Fruit fly (Drosophila melanogaster) whole organism, embryonic: ENCODE results near the gene COX5B.

Experiments used
- Atf6 ChIP-seq: fragments of 200-800 bp; sonication (Bioruptor generic); IDR thresholded peaks from 2 replicates; pipeline ENCODE4 v1.3.6; 2022; ENCODE audit warnings: missing biosample characterization, missing genetic modification characterization
- BEAF-32 ChIP-seq: fragments of 200-800 bp; sonication (Bioruptor generic); optimal IDR thresholded peaks from 3 replicates; lab custom pipeline; 2017; ENCODE audit warnings: missing biosample characterization, missing genetic modification characterization, mild to moderate bottlenecking, moderate library complexity, missing genetic modification reagents
- Bgb ChIP-seq: fragments of 200-800 bp; sonication (Bioruptor generic); IDR thresholded peaks from 2 replicates; pipeline ENCODE4 v1.3.6; 2022; ENCODE audit warnings: missing biosample characterization, missing genetic modification characterization; ENCODE audit not compliant: partially characterized antibody
- CG10209 ChIP-seq: fragments of 200-800 bp; sonication (Bioruptor generic); optimal IDR thresholded peaks from 3 replicates; lab custom pipeline; 2017; ENCODE audit warnings: missing biosample characterization, mild to moderate bottlenecking, missing genetic modification characterization, missing genetic modification reagents
- CG10267 ChIP-seq: fragments of 200-800 bp; sonication (Bioruptor generic); optimal IDR thresholded peaks from 2 replicates; lab custom pipeline; 2018; ENCODE audit warnings: missing biosample characterization, mild to moderate bottlenecking, missing genetic modification characterization, moderate library complexity
- CG10462 ChIP-seq: fragments of 200-800 bp; sonication (Bioruptor generic); optimal IDR thresholded peaks from 2 replicates; lab custom pipeline; 2016; ENCODE audit warnings: missing biosample characterization, missing genetic modification characterization
- CG10543 ChIP-seq: fragments of 200-800 bp; sonication (Bioruptor generic); optimal IDR thresholded peaks from 3 replicates; lab custom pipeline; 2017; ENCODE audit warnings: missing biosample characterization, mild to moderate bottlenecking, missing genetic modification characterization, moderate library complexity
- CG10565 ChIP-seq: fragments of 200-800 bp; sonication (Bioruptor generic); optimal IDR thresholded peaks from 3 replicates; lab custom pipeline; 2016; ENCODE audit warnings: missing biosample characterization, mild to moderate bottlenecking, missing genetic modification characterization
- CG1233 ChIP-seq: fragments of 200-800 bp; sonication (Bioruptor generic); optimal IDR thresholded peaks from 4 replicates; lab custom pipeline; 2018; ENCODE audit warnings: missing biosample characterization, mild to moderate bottlenecking, missing genetic modification characterization
- CG15601 ChIP-seq: fragments of 200-800 bp; sonication (Bioruptor generic); optimal IDR thresholded peaks from 3 replicates; lab custom pipeline; 2019; ENCODE audit warnings: missing biosample characterization, mild to moderate bottlenecking, missing genetic modification characterization, moderate library complexity
- CG32767 ChIP-seq: fragments of 200-800 bp; sonication (Bioruptor generic); IDR thresholded peaks from 2 replicates; pipeline ENCODE4 v1.3.6; 2022; ENCODE audit warnings: missing biosample characterization, missing genetic modification characterization
- CG34376 ChIP-seq: fragments of 200-800 bp; sonication (Bioruptor generic); optimal IDR thresholded peaks from 2 replicates; lab custom pipeline; 2018; ENCODE audit warnings: missing biosample characterization, mild to moderate bottlenecking, missing genetic modification characterization
- CG4424 ChIP-seq: fragments of 200-800 bp; sonication (Bioruptor generic); optimal IDR thresholded peaks from 3 replicates; lab custom pipeline; 2016; ENCODE audit warnings: missing biosample characterization, missing genetic modification characterization
- CG8290 ChIP-seq, 3 experiments: fragments of 200-800 bp; sonication (Bioruptor generic); optimal IDR thresholded peaks; 2 replicates each; lab custom pipeline; 2016 to 2019; ENCODE audit warnings: missing biosample characterization in 3 of 3, missing genetic modification characterization in 3 of 3, mild to moderate bottlenecking in 2 of 3, moderate library complexity in 1 of 3
- D ChIP-seq, 2 experiments: fragments of 200-800 bp in 1 of 2; fragments of >200 bp in 1 of 2; sonication (Bioruptor generic) in 1 of 2; optimal IDR thresholded peaks; 2 replicates in 1 of 2; 3 replicates in 1 of 2; lab custom pipeline; 2017; ENCODE audit warnings: mild to moderate bottlenecking in 1 of 2, missing biosample characterization in 1 of 2, missing genetic modification characterization in 1 of 2, missing genetic modification reagents in 1 of 2
- Deaf1 ChIP-seq: fragments of 200-800 bp; optimal IDR thresholded peaks from 3 replicates; lab custom pipeline; 2019; ENCODE audit warnings: missing biosample characterization, mild to moderate bottlenecking, missing genetic modification characterization, moderate library complexity
- Dip2 ChIP-seq: fragments of 200-800 bp; sonication (Bioruptor generic); IDR thresholded peaks from 2 replicates; pipeline ENCODE4 v1.3.6; 2022; ENCODE audit warnings: missing biosample characterization, missing genetic modification characterization
- Doc3 ChIP-seq: fragments of 200-800 bp; sonication (Bioruptor generic); IDR thresholded peaks from 3 replicates; pipeline ENCODE4 v1.3.6; 2022; ENCODE audit warnings: missing biosample characterization, missing genetic modification characterization; ENCODE audit not compliant: partially characterized antibody
- E2f1 ChIP-seq: fragments of 200-800 bp; sonication (Bioruptor generic); IDR thresholded peaks from 2 replicates; pipeline ENCODE4 v1.3.6; 2022; ENCODE audit warnings: missing biosample characterization, missing genetic modification characterization
- Fer1 ChIP-seq: fragments of 200-800 bp; sonication (Bioruptor generic); optimal IDR thresholded peaks from 2 replicates; lab custom pipeline; 2017; ENCODE audit warnings: missing biosample characterization, mild to moderate bottlenecking, missing genetic modification characterization
- HLH54F ChIP-seq: fragments of 200-800 bp; sonication (Bioruptor generic); optimal IDR thresholded peaks from 3 replicates; lab custom pipeline; 2016; ENCODE audit warnings: missing biosample characterization, missing genetic modification characterization
- Hr39 ChIP-seq: fragments of >200 bp; optimal IDR thresholded peaks from 2 replicates; lab custom pipeline; 2017
- Hr78 ChIP-seq, 2 experiments: fragments of 200-800 bp in 1 of 2; fragments of >200 bp in 1 of 2; sonication (Bioruptor generic) in 1 of 2; optimal IDR thresholded peaks; 2 replicates each; lab custom pipeline; 2017 to 2019; ENCODE audit warnings: missing biosample characterization in 2 of 2, missing genetic modification characterization in 2 of 2, mild to moderate bottlenecking in 1 of 2, moderate library complexity in 1 of 2
- Jarid2 ChIP-seq: fragments of 200-800 bp; sonication (Bioruptor generic); optimal IDR thresholded peaks from 3 replicates; lab custom pipeline; 2017; ENCODE audit warnings: mild to moderate bottlenecking, missing biosample characterization, missing genetic modification reagents, missing genetic modification characterization
- MESR4 ChIP-seq: fragments of 200-800 bp; sonication (Bioruptor generic); optimal IDR thresholded peaks from 2 replicates; lab custom pipeline; 2018; ENCODE audit warnings: missing biosample characterization, mild to moderate bottlenecking, missing genetic modification characterization, moderate library complexity
- Pdp1 ChIP-seq, 2 experiments: fragments of 200-800 bp; sonication (Bioruptor generic); optimal IDR thresholded peaks; 3 replicates each; lab custom pipeline; 2016; ENCODE audit warnings: missing biosample characterization in 2 of 2, missing genetic modification characterization in 2 of 2, mild to moderate bottlenecking in 1 of 2, moderate library complexity in 1 of 2
- Sox102F ChIP-seq: fragments of 200-800 bp; sonication (Bioruptor generic); optimal IDR thresholded peaks from 2 replicates; lab custom pipeline; 2018; ENCODE audit warnings: missing biosample characterization, mild to moderate bottlenecking, missing genetic modification characterization, moderate library complexity
- Sry-β ChIP-seq: fragments of 200-800 bp; sonication (Bioruptor generic); optimal IDR thresholded peaks from 2 replicates; lab custom pipeline; 2018; ENCODE audit warnings: missing biosample characterization, mild to moderate bottlenecking, missing genetic modification characterization, moderate library complexity
- Sry-δ ChIP-seq: fragments of 200-800 bp; sonication (Bioruptor generic); optimal IDR thresholded peaks from 2 replicates; lab custom pipeline; 2016; ENCODE audit warnings: missing biosample characterization, missing genetic modification characterization
- ash1 ChIP-seq: fragments of 200-800 bp; sonication (Bioruptor generic); optimal IDR thresholded peaks from 2 replicates; lab custom pipeline; 2018; ENCODE audit warnings: missing biosample characterization, mild to moderate bottlenecking, missing genetic modification characterization
- chinmo ChIP-seq: fragments of 200-800 bp; sonication (Bioruptor generic); IDR thresholded peaks from 4 replicates; pipeline ENCODE4 v1.3.6; 2022; ENCODE audit warnings: missing biosample characterization, missing genetic modification characterization; ENCODE audit not compliant: partially characterized antibody
- chn ChIP-seq: fragments of 200-800 bp; sonication (Bioruptor generic); optimal IDR thresholded peaks from 2 replicates; lab custom pipeline; 2016; ENCODE audit warnings: missing biosample characterization, missing genetic modification characterization
- crol ChIP-seq: fragments of 200-800 bp; sonication (Bioruptor generic); IDR thresholded peaks from 2 replicates; pipeline ENCODE4 v1.3.6; 2022; ENCODE audit warnings: missing biosample characterization, missing genetic modification characterization
- dan ChIP-seq: fragments of 200-800 bp; sonication (Bioruptor generic); IDR thresholded peaks from 2 replicates; pipeline ENCODE4 v1.3.6; 2022; ENCODE audit warnings: missing biosample characterization, missing genetic modification characterization
- eyg ChIP-seq: fragments of 200-800 bp; sonication (Bioruptor generic); optimal IDR thresholded peaks from 3 replicates; lab custom pipeline; 2016; ENCODE audit warnings: missing biosample characterization, missing genetic modification characterization
- fu2 ChIP-seq: fragments of 200-800 bp; sonication (Bioruptor generic); optimal IDR thresholded peaks from 2 replicates; lab custom pipeline; 2016; ENCODE audit warnings: missing biosample characterization, missing genetic modification characterization
- gem ChIP-seq: fragments of 200-800 bp; sonication (Bioruptor generic); optimal IDR thresholded peaks from 2 replicates; lab custom pipeline; 2019; ENCODE audit warnings: missing biosample characterization, mild to moderate bottlenecking, missing genetic modification characterization, moderate library complexity
- gro ChIP-seq: fragments of 200-800 bp; sonication (Bioruptor generic); optimal IDR thresholded peaks from 2 replicates; lab custom pipeline; 2016; ENCODE audit warnings: missing biosample characterization, missing genetic modification characterization
- gsb ChIP-seq: fragments of 200-800 bp; sonication (Bioruptor generic); IDR thresholded peaks from 2 replicates; pipeline ENCODE4 v1.3.6; 2022; ENCODE audit warnings: missing biosample characterization, missing genetic modification characterization
- lilli ChIP-seq: fragments of 200-800 bp; sonication (Bioruptor generic); optimal IDR thresholded peaks from 3 replicates; lab custom pipeline; 2016; ENCODE audit warnings: missing biosample characterization, missing genetic modification characterization
- mld ChIP-seq: fragments of 200-800 bp; sonication (Bioruptor generic); IDR thresholded peaks from 3 replicates; pipeline ENCODE4 v1.3.6; 2022; ENCODE audit warnings: missing biosample characterization, missing genetic modification characterization; ENCODE audit not compliant: partially characterized antibody
- nau ChIP-seq: fragments of 200-800 bp; sonication (Bioruptor generic); optimal IDR thresholded peaks from 3 replicates; lab custom pipeline; 2017; ENCODE audit warnings: missing biosample characterization, mild to moderate bottlenecking, missing genetic modification characterization, missing genetic modification reagents
- otp ChIP-seq: fragments of 200-800 bp; sonication (Bioruptor generic); IDR thresholded peaks from 3 replicates; pipeline ENCODE4, ENCODE4 v1.3.6; 2022; ENCODE audit warnings: missing biosample characterization, missing genetic modification characterization
- pzg ChIP-seq: fragments of 200-800 bp; sonication (Bioruptor generic); optimal IDR thresholded peaks from 3 replicates; lab custom pipeline; 2018; ENCODE audit warnings: missing biosample characterization, mild to moderate bottlenecking, missing genetic modification characterization, moderate library complexity
- seq ChIP-seq: fragments of 200-800 bp; sonication (Bioruptor generic); IDR thresholded peaks from 2 replicates; pipeline ENCODE4 v1.3.6; 2022; ENCODE audit warnings: missing biosample characterization, missing genetic modification characterization
- slou ChIP-seq: fragments of 200-800 bp; sonication (Bioruptor generic); optimal IDR thresholded peaks from 3 replicates; lab custom pipeline; 2016; ENCODE audit warnings: missing biosample characterization, missing genetic modification characterization
- tgo ChIP-seq: fragments of 200-800 bp; sonication (Bioruptor generic); IDR thresholded peaks from 3 replicates; pipeline ENCODE4 v1.3.6; 2022; ENCODE audit warnings: missing biosample characterization, missing genetic modification characterization
- tx ChIP-seq: fragments of 200-800 bp; sonication (Bioruptor generic); optimal IDR thresholded peaks from 2 replicates; lab custom pipeline; 2016; ENCODE audit warnings: missing biosample characterization, missing genetic modification characterization
- z ChIP-seq: fragments of 200-800 bp; sonication (Bioruptor generic); IDR thresholded peaks from 3 replicates; pipeline ENCODE4 v1.3.6; 2022; ENCODE audit warnings: missing biosample characterization, missing genetic modification characterization

Gene COX5B

DNA sequence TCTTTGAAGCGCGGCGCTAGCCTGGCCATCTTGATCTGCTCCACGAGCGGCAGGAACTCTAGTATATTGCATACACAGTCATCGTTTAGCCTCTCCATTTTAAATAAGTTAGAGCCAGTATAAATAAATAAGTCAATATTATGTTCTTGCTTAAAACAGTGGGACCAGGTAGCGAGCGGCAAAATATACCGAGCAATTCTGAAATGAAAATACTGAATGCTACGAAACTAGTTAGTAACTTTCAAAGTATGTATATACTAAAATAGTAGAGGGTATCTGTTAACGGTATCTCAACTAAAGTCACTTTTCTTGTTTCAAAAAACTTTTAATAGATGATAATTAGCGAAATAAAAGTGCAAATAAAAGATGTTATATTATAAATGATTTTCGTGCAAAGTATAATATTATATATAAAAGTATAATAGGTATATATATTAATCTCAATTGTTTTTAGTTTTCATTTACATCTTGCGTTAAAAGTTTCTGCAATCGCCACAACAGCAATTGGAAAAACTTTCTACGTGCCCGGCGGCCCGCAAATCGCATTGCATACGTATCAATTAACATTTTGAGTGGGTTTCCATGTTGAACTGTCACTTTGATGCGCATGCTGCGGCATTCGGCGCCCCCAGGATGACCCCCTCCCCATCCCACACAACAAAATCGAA lies 8.6 kb downstream of the COX5B start, which contains the start of gene CG13766 (continued):
- TF ChIP-seq CG10209 (GFP tag; lab: Kevin White, UChicago) (no peak), gsb (GFP tag; lab: Robert Waterston, UW) (no peak), CG10565 (GFP tag; lab: Kevin White, UChicago) (no peak), Fer1 (GFP tag; lab: Kevin White, UChicago) (no peak), Hr78 (GFP tag; optimal IDR thresholded peaks at IDR 0.05; lab: Kevin White, UChicago) (no peak), Sry-δ (GFP tag; lab: Kevin White, UChicago) (no peak), Pdp1 (GFP tag; optimal IDR thresholded peaks at IDR 0.05; lab: Kevin White, UChicago) (peak in 1 of 2 experiments; percentile 12), BEAF-32 (GFP tag; lab: Kevin White, UChicago) (peak; percentile 18), Dip2 (no peak), CG1233 (no peak), nau (GFP tag; lab: Kevin White, UChicago) (no peak), CG15601 (no peak), crol (GFP tag; lab: Robert Waterston, UW) (no peak), tx (GFP tag; lab: Kevin White, UChicago) (no peak), CG10267 (peak; percentile 28), gem (no peak), CG4424 (GFP tag; lab: Kevin White, UChicago) (no peak), HLH54F (GFP tag; lab: Kevin White, UChicago) (no peak), chinmo (GFP tag; lab: Robert Waterston, UW) (peak; percentile 97), D (optimal IDR thresholded peaks at IDR 0.05; lab: Kevin White, UChicago) (no peak), D (GFP tag; optimal IDR thresholded peaks at IDR 0.05; lab: Kevin White, UChicago) (no peak), Jarid2 (GFP tag; lab: Kevin White, UChicago) (no peak), Deaf1 (tag; lab: Kevin White, UChicago) (no peak), CG34376 (no peak), pzg (GFP tag; lab: Kevin White, UChicago) (peak; percentile 74), Sox102F (GFP tag; lab: Kevin White, UChicago) (no peak), gro (no peak), Atf6 (GFP tag; lab: Robert Waterston, UW) (no peak), CG10543 (GFP tag; lab: Kevin White, UChicago) (no peak), lilli (GFP tag; lab: Kevin White, UChicago) (no peak), CG32767 (GFP tag; lab: Robert Waterston, UW) (no peak), CG8290 (GFP tag; optimal IDR thresholded peaks at IDR 0.05; lab: Kevin White, UChicago) (peak; percentile 26), CG8290 (tag; optimal IDR thresholded peaks at IDR 0.05; lab: Kevin White, UChicago) (peak in 1 of 2 experiments; percentile 55), MESR4 (GFP tag; lab: Kevin White, UChicago) (peak; percentile 37), dan (GFP tag; lab: Robert Waterston, UW) (no peak), Bgb (GFP tag; lab: Robert Waterston, UW) (peak; percentile 94), ash1 (GFP tag; lab: Kevin White, UChicago) (no peak), slou (GFP tag; lab: Kevin White, UChicago) (no peak), Hr39 (no peak), CG10462 (GFP tag; lab: Kevin White, UChicago) (no peak), Doc3 (GFP tag; lab: Robert Waterston, UW) (peak; percentile 70; the same call in 2 of the 3 replicates), z (no peak), otp (GFP tag; lab: Robert Waterston, UW) (no peak), Sry-β (GFP tag; lab: Kevin White, UChicago) (no peak), fu2 (no peak), mld (GFP tag; lab: Robert Waterston, UW) (peak; percentile 97), eyg (no peak), chn (GFP tag; lab: Kevin White, UChicago) (no peak), seq (GFP tag; lab: Robert Waterston, UW) (no peak), tgo (GFP tag; lab: Robert Waterston, UW) (no peak), E2f1 (GFP tag; lab: Robert Waterston, UW) (no peak)
